Worm (Caenorhabditis elegans): Measurements from ENCODE around the gene spsb-1.

DNA sequence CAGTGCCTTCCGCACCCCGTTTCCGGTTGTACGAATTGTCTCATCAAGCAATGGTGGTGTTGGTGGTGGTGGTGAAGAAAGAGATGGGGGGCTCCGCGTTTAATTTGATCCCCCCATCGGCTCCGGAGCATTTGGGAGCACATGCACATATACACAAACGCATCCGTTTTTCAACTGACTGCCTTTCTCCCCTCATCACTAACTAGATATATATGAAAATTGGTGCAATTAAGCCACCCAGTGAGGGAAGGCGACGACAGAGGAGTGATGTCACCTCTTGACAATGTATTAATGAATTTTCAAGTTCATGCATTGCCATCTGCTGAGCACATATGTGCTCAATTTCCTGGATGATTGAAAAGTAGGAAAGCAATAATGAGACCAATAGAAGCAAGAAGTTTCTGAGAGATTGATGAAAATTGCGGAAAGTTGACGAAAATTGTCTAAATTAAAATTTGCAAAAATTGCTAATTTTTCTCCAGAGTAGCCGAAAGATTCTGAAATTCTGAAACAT lies 57.5 kb downstream of the spsb-1 start:
- TF ChIP-seq B0310.2 (tag; optimal IDR thresholded peaks at IDR 0.05) (no peak), tbx-11 (GFP tag; IDR thresholded peaks at IDR 0.05) (no peak), ama-1 (optimal IDR thresholded peaks at IDR 0.05) (no peak)
